Worm (Caenorhabditis elegans): ENCODE measurements around the gene F38B6.2.

The F38B6.2 gene

ce11 chrX:6698267-6698666 lies at the start of gene F38B6.2, which contains the start of gene F38B6.7:
F38B6.2 (plus strand) TSS chrX:6698533.
F38B6.7 (minus strand) TSS chrX:6698367.
- TF ChIP-seq ama-1 (optimal IDR thresholded peaks at IDR 0.05) (no peak), lin-39 (tag; optimal IDR thresholded peaks at IDR 0.05) (no peak), mdl-1 (tag; optimal IDR thresholded peaks at IDR 0.05) (no peak), elt-3 (tag; optimal IDR thresholded peaks at IDR 0.05) (no peak), lsy-12 (tag; optimal IDR thresholded peaks at IDR 0.05) (no peak), nhr-76 (tag; optimal IDR thresholded peaks at IDR 0.05) (no peak), ZK546.5 (tag; optimal IDR thresholded peaks at IDR 0.05) (no peak), elt-1 (tag; optimal IDR thresholded peaks at IDR 0.05) (no peak), daf-12 (tag; optimal IDR thresholded peaks at IDR 0.05) (no peak), lin-15B (tag; optimal IDR thresholded peaks at IDR 0.05) (no peak), pha-4 (tag; optimal IDR thresholded peaks at IDR 0.05) (no peak), nhr-28 (tag; optimal IDR thresholded peaks at IDR 0.05) (no peak)

ce11 chrX:6649573-6649972 lies 48.8 kb upstream of the F38B6.2 start:
- no peak for TF ChIP-seq lin-15B (tag; optimal IDR thresholded peaks at IDR 0.05)
- TF ChIP-seq tbx-2 (tag; optimal IDR thresholded peaks at IDR 0.05) = no peak
- TF ChIP-seq hmg-11 (tag; optimal IDR thresholded peaks at IDR 0.05) = no peak
- TF ChIP-seq ztf-4 (tag; optimal IDR thresholded peaks at IDR 0.05) = no peak
- TF ChIP-seq lin-39 (tag; optimal IDR thresholded peaks at IDR 0.05) = no peak
- no peak for TF ChIP-seq skn-1 (tag; optimal IDR thresholded peaks at IDR 0.05)
- no peak for TF ChIP-seq pha-4 (tag; optimal IDR thresholded peaks at IDR 0.05)
- peak; percentile 10 for TF ChIP-seq nhr-23 (tag; optimal IDR thresholded peaks at IDR 0.05)
- TF ChIP-seq nhr-76 (tag; optimal IDR thresholded peaks at IDR 0.05) = no peak
- no peak for TF ChIP-seq snpc-4 (tag; optimal IDR thresholded peaks at IDR 0.05)
- TF ChIP-seq nhr-237 (tag; optimal IDR thresholded peaks at IDR 0.05) = no peak
- TF ChIP-seq elt-3 (tag; optimal IDR thresholded peaks at IDR 0.05) = no peak
- TF ChIP-seq nhr-43 (tag; optimal IDR thresholded peaks at IDR 0.05; ENCODE audit: poor library complexity, severe bottlenecking) = peak; percentile 66
- no peak for TF ChIP-seq ceh-16 (tag; optimal IDR thresholded peaks at IDR 0.05)
- no peak for TF ChIP-seq lsy-12 (tag; optimal IDR thresholded peaks at IDR 0.05)
- no peak for TF ChIP-seq aly-2 (tag; optimal IDR thresholded peaks at IDR 0.05)
- no peak for TF ChIP-seq egl-5 (tag; optimal IDR thresholded peaks at IDR 0.05)

ce11 chrX:6653173-6653572 lies 45.2 kb upstream of the F38B6.2 start:
- TF ChIP-seq elt-2 (tag; optimal IDR thresholded peaks at IDR 0.05) (peak; percentile 75), pha-4 (tag; optimal IDR thresholded peaks at IDR 0.05) (peak; percentile 67), skn-1 (tag; optimal IDR thresholded peaks at IDR 0.05) (no peak), fkh-10 (GFP tag; optimal IDR thresholded peaks at IDR 0.05) (no peak), tbx-2 (tag; optimal IDR thresholded peaks at IDR 0.05) (no peak), pqm-1 (tag; optimal IDR thresholded peaks at IDR 0.05) (peak; percentile 54), ceh-16 (tag; optimal IDR thresholded peaks at IDR 0.05) (no peak), aly-2 (tag; optimal IDR thresholded peaks at IDR 0.05) (no peak), daf-12 (tag; optimal IDR thresholded peaks at IDR 0.05) (no peak), elt-1 (tag; optimal IDR thresholded peaks at IDR 0.05) (peak; percentile 6), jun-1 (tag; optimal IDR thresholded peaks at IDR 0.05) (no peak)

ce11 chrX:6654139-6654538 lies 44.2 kb upstream of the F38B6.2 start:
- TF ChIP-seq pqm-1 (tag; optimal IDR thresholded peaks at IDR 0.05) = peak; percentile 66
- TF ChIP-seq elt-2 (tag; optimal IDR thresholded peaks at IDR 0.05) = peak; percentile 80
- TF ChIP-seq ceh-28 (tag; optimal IDR thresholded peaks at IDR 0.05) = no peak
- TF ChIP-seq elt-1 (tag; optimal IDR thresholded peaks at IDR 0.05) = no peak
- no peak for TF ChIP-seq skn-1 (tag; optimal IDR thresholded peaks at IDR 0.05)
- no peak for TF ChIP-seq nhr-67 (tag; optimal IDR thresholded peaks at IDR 0.05)

ce11 chrX:6655163-6655562 lies 43.2 kb upstream of the F38B6.2 start, which contains the start of gene nhr-173:
nhr-173 (plus strand) TSS chrX:6655528.
- TF ChIP-seq nfya-1 (tag; optimal IDR thresholded peaks at IDR 0.05; ENCODE audit: insufficient read depth) (no peak), elt-2 (tag; optimal IDR thresholded peaks at IDR 0.05) (peak; percentile 77), ceh-16 (tag; optimal IDR thresholded peaks at IDR 0.05) (no peak), pha-4 (tag; optimal IDR thresholded peaks at IDR 0.05) (peak; percentile 11), daf-12 (tag; optimal IDR thresholded peaks at IDR 0.05) (no peak)

ce11 chrX:6656251-6656650 lies 42.1 kb upstream of the F38B6.2 start:
- no peak for TF ChIP-seq nhr-76 (tag; optimal IDR thresholded peaks at IDR 0.05)
- peak; percentile 50 for TF ChIP-seq pha-4 (tag; optimal IDR thresholded peaks at IDR 0.05)
- no peak for TF ChIP-seq nhr-77 (tag; optimal IDR thresholded peaks at IDR 0.05)
- no peak for TF ChIP-seq hmg-11 (tag; optimal IDR thresholded peaks at IDR 0.05)
- no peak for TF ChIP-seq daf-12 (tag; optimal IDR thresholded peaks at IDR 0.05)
- TF ChIP-seq sea-2 (GFP tag; optimal IDR thresholded peaks at IDR 0.05) = no peak
- TF ChIP-seq elt-2 (tag; optimal IDR thresholded peaks at IDR 0.05) = peak; percentile 16
- TF ChIP-seq fkh-2 (tag; optimal IDR thresholded peaks at IDR 0.05) = no peak
- TF ChIP-seq pqm-1 (tag; optimal IDR thresholded peaks at IDR 0.05) = peak; percentile 60
- no peak for TF ChIP-seq R02D3.7 (tag; optimal IDR thresholded peaks at IDR 0.05)
- no peak for TF ChIP-seq lsy-12 (tag; optimal IDR thresholded peaks at IDR 0.05)
- no peak for TF ChIP-seq ceh-9 (tag; optimal IDR thresholded peaks at IDR 0.05)

All from whole organism, L3 larva.